Worm (Caenorhabditis elegans) whole organism, young adult: ENCODE results near the gene mrps-10.

ENCODE experiments used
- Y56A3A.18 ChIP-seq: fragments of 200-800 bp; sonication (Bioruptor generic); IDR thresholded peaks from 2 replicates; pipeline ENCODE4 v1.3.6; 2022; ENCODE audit warnings: missing genetic modification reagents, missing genetic modification characterization, missing compliant biosample characterization
- ceh-58 ChIP-seq: fragments of 200-800 bp; sonication (Bioruptor generic); IDR thresholded peaks from 2 replicates; pipeline ENCODE4 v1.3.6; 2022; ENCODE audit warnings: missing genetic modification characterization, missing compliant biosample characterization
- dpl-1 ChIP-seq: fragments of 150-350 bp; optimal IDR thresholded peaks from 2 replicates; lab custom pipeline; 2014; ENCODE audit warnings: missing biosample characterization, missing genetic modification reagents, missing genetic modification characterization
- nfya-1 ChIP-seq: sonication (generic microtip); optimal IDR thresholded peaks from 2 replicates; lab custom pipeline; 2017; ENCODE audit warnings: antibody characterized with exemption, missing compliant biosample characterization, missing genetic modification characterization, borderline replicate concordance; ENCODE audit not compliant: insufficient read depth
- nhr-179 ChIP-seq: sonication (generic microtip); optimal IDR thresholded peaks from 2 replicates; lab custom pipeline; 2016; ENCODE audit warnings: mild to moderate bottlenecking, missing genetic modification characterization, missing compliant biosample characterization
- unc-62 ChIP-seq: fragments of 150-350 bp; optimal IDR thresholded peaks from 2 replicates; lab custom pipeline; 2014; ENCODE audit warnings: missing biosample characterization, missing genetic modification reagents, missing genetic modification characterization

DNA sequence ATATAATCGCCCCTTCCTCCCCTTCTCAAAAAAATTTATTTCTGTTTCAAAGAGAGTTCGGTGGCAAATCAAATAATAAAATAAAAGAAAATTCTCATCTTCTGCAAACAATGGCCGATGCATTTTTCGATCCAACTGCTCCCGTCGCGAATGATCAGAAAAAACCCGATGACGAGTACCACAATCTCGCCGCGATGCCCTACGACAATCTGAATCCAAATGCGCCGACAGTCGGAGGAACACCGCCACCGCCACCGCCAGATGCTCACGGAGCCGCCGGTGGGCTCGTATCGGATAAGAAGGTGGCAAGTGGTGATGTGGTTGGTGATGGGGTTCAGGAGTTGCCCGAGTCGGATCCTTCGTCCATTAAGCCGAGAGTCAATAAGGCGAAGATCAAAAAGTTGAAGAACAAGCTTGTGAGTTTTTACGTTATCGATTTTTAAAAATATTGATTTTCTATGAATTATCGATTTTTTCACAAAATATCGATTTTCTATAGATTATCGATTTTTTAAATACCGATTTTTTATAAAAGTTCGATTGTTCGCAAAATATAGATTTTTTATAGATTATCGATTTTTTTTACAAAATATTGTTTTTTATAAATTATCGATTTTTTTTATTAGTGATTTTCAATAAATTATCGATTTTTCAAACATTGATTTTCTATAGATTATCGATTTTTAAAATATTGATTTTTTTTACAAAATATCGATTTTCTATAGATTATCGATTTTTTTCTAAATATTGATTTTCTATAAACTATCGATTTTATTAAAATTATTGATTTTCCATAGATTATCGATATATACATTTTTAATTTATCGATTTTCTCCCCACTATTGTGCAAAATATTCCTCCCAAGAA, 25.2 kb downstream of the mrps-10 start, which contains the start of gene Y39E4A.1:
- TF ChIP-seq nfya-1 (tag; lab: Kevin White, UChicago) (no peak), ceh-58 (GFP tag; lab: Robert Waterston, UW) (no peak), Y56A3A.18 (GFP tag; lab: Robert Waterston, UW) (no peak), dpl-1 (GFP tag; lab: Kevin White, UChicago) (no peak), unc-62 (no peak), nhr-179 (tag; lab: Kevin White, UChicago) (no peak)
